Fruit fly (Drosophila melanogaster) whole organism, embryonic: ENCODE results near the gene CG2059.

Experiments used
- B-H1 ChIP-seq: fragments of 200-800 bp; sonication (Bioruptor generic); IDR thresholded peaks from 3 replicates; pipeline ENCODE4 v1.3.6; 2022; ENCODE audit warnings: missing biosample characterization, missing genetic modification characterization
- CG10979 ChIP-seq: fragments of 200-800 bp; sonication (Bioruptor generic); optimal IDR thresholded peaks from 2 replicates; lab custom pipeline; 2018; ENCODE audit warnings: missing biosample characterization, mild to moderate bottlenecking, missing genetic modification characterization, moderate library complexity
- CG11723 ChIP-seq: fragments of 200-800 bp; sonication (Bioruptor generic); optimal IDR thresholded peaks from 2 replicates; lab custom pipeline; 2017; ENCODE audit warnings: missing biosample characterization, mild to moderate bottlenecking, missing genetic modification characterization
- CG12299 ChIP-seq: fragments of 200-800 bp; sonication (Bioruptor generic); optimal IDR thresholded peaks from 2 replicates; lab custom pipeline; 2018; ENCODE audit warnings: missing biosample characterization, mild to moderate bottlenecking, missing genetic modification characterization
- CG14667 ChIP-seq: fragments of 200-800 bp; sonication (Bioruptor generic); IDR thresholded peaks from 2 replicates; pipeline ENCODE4 v1.3.6; 2022; ENCODE audit warnings: missing biosample characterization, missing genetic modification characterization
- CG15601 ChIP-seq: fragments of 200-800 bp; sonication (Bioruptor generic); optimal IDR thresholded peaks from 3 replicates; lab custom pipeline; 2019; ENCODE audit warnings: missing biosample characterization, mild to moderate bottlenecking, missing genetic modification characterization, moderate library complexity
- CG17385 ChIP-seq: fragments of 200-800 bp; sonication (Bioruptor generic); optimal IDR thresholded peaks from 3 replicates; lab custom pipeline; 2018; ENCODE audit warnings: missing biosample characterization, mild to moderate bottlenecking, missing genetic modification characterization
- CG17568 ChIP-seq: fragments of 200-800 bp; sonication (Bioruptor generic); optimal IDR thresholded peaks from 2 replicates; lab custom pipeline; 2018; ENCODE audit warnings: missing biosample characterization, mild to moderate bottlenecking, missing genetic modification characterization, moderate library complexity
- CG17612 ChIP-seq: fragments of 200-800 bp; sonication (Bioruptor generic); IDR thresholded peaks from 2 replicates; pipeline ENCODE4 v1.3.6; 2022; ENCODE audit warnings: missing biosample characterization, missing genetic modification characterization
- CG17802 ChIP-seq: fragments of 200-800 bp; sonication (Bioruptor generic); optimal IDR thresholded peaks from 2 replicates; lab custom pipeline; 2018; ENCODE audit warnings: missing biosample characterization, mild to moderate bottlenecking, missing genetic modification characterization, moderate library complexity
- CG18262 ChIP-seq: fragments of 200-800 bp; optimal IDR thresholded peaks from 3 replicates; lab custom pipeline; 2019; ENCODE audit warnings: missing biosample characterization, mild to moderate bottlenecking, missing genetic modification characterization, moderate library complexity
- CG33213 ChIP-seq: fragments of 200-800 bp; sonication (Bioruptor generic); optimal IDR thresholded peaks from 3 replicates; lab custom pipeline; 2016; ENCODE audit warnings: missing biosample characterization, missing genetic modification characterization
- CG4328 ChIP-seq: fragments of 200-800 bp; sonication (Bioruptor generic); optimal IDR thresholded peaks from 3 replicates; lab custom pipeline; 2017; ENCODE audit warnings: missing biosample characterization, missing genetic modification reagents, missing genetic modification characterization
- CG6791 ChIP-seq: fragments of 200-800 bp; sonication (Bioruptor generic); IDR thresholded peaks from 3 replicates; pipeline ENCODE4 v1.3.6; 2022; ENCODE audit warnings: missing biosample characterization, missing genetic modification characterization; ENCODE audit not compliant: partially characterized antibody
- CG6813 ChIP-seq: fragments of 200-800 bp; sonication (Bioruptor generic); optimal IDR thresholded peaks from 2 replicates; lab custom pipeline; 2017; ENCODE audit warnings: missing biosample characterization, missing genetic modification characterization, mild to moderate bottlenecking, moderate library complexity, missing genetic modification reagents
- CG6854 ChIP-seq: fragments of 200-800 bp; sonication (Bioruptor generic); optimal IDR thresholded peaks from 3 replicates; lab custom pipeline; 2017; ENCODE audit warnings: missing biosample characterization, mild to moderate bottlenecking, missing genetic modification characterization
- CG8924 ChIP-seq: fragments of 200-800 bp; optimal IDR thresholded peaks from 3 replicates; lab custom pipeline; 2019; ENCODE audit warnings: missing biosample characterization, mild to moderate bottlenecking, missing genetic modification characterization, moderate library complexity
- CG9727 ChIP-seq: fragments of 200-800 bp; sonication (Bioruptor generic); optimal IDR thresholded peaks from 3 replicates; lab custom pipeline; 2017; ENCODE audit warnings: missing biosample characterization, mild to moderate bottlenecking, missing genetic modification characterization
- Dad ChIP-seq: fragments of 200-800 bp; sonication (Bioruptor generic); optimal IDR thresholded peaks from 3 replicates; lab custom pipeline; 2016; ENCODE audit warnings: missing biosample characterization, missing genetic modification characterization
- Dek ChIP-seq: fragments of 200-800 bp; sonication (Bioruptor generic); optimal IDR thresholded peaks from 3 replicates; lab custom pipeline; 2019; ENCODE audit warnings: missing biosample characterization, mild to moderate bottlenecking, missing genetic modification characterization, moderate library complexity
- E2f1 ChIP-seq: fragments of 200-800 bp; sonication (Bioruptor generic); IDR thresholded peaks from 2 replicates; pipeline ENCODE4 v1.3.6; 2022; ENCODE audit warnings: missing biosample characterization, missing genetic modification characterization
- Elba2 ChIP-seq: fragments of 200-800 bp; sonication (Bioruptor generic); optimal IDR thresholded peaks from 3 replicates; lab custom pipeline; 2016; ENCODE audit warnings: missing biosample characterization, missing genetic modification characterization
- Ets65A ChIP-seq: fragments of 200-800 bp; sonication (Bioruptor generic); peaks from one replicate; lab custom pipeline; 2016; ENCODE audit warnings: missing biosample characterization, missing genetic modification characterization
- GATAe ChIP-seq: fragments of 200-800 bp; sonication (Bioruptor generic); conservative IDR thresholded peaks from 2 replicates; pipeline ENCODE4 v1.3.6; 2022; ENCODE audit warnings: missing biosample characterization, missing genetic modification characterization
- HHEX ChIP-seq: fragments of 200-800 bp; sonication (Bioruptor generic); optimal IDR thresholded peaks from 3 replicates; lab custom pipeline; 2017; ENCODE audit warnings: missing biosample characterization, mild to moderate bottlenecking, missing genetic modification characterization, missing genetic modification reagents
- Hsf ChIP-seq: fragments of 200-800 bp; sonication (Bioruptor generic); optimal IDR thresholded peaks from 3 replicates; lab custom pipeline; 2016; ENCODE audit warnings: missing biosample characterization, missing genetic modification characterization
- NFAT ChIP-seq: fragments of 200-800 bp; sonication (Bioruptor generic); IDR thresholded peaks from 2 replicates; pipeline ENCODE4 v1.3.6; 2022; ENCODE audit warnings: missing biosample characterization, missing genetic modification characterization
- Nf-YA ChIP-seq: fragments of 200-800 bp; sonication (Bioruptor generic); IDR thresholded peaks from 2 replicates; pipeline ENCODE4 v1.3.6; 2022; ENCODE audit warnings: missing biosample characterization, missing genetic modification characterization
- Oaz ChIP-seq: fragments of 200-800 bp; sonication (Bioruptor generic); IDR thresholded peaks from 2 replicates; pipeline ENCODE4 v1.3.6; 2022; ENCODE audit warnings: missing biosample characterization, missing genetic modification characterization
- Poxn ChIP-seq: fragments of 200-800 bp; sonication (Bioruptor generic); IDR thresholded peaks from 2 replicates; pipeline ENCODE4 v1.3.6; 2022; ENCODE audit warnings: missing biosample characterization, missing genetic modification characterization
- Ptx1 ChIP-seq: fragments of 200-800 bp; sonication (Bioruptor generic); IDR thresholded peaks from 2 replicates; pipeline ENCODE4 v1.3.6; 2022; ENCODE audit warnings: missing biosample characterization, missing genetic modification characterization
- Sin3A ChIP-seq: fragments of >200 bp; optimal IDR thresholded peaks from 2 replicates; lab custom pipeline; 2018
- Xbp1 ChIP-seq: fragments of 200-800 bp; sonication (Bioruptor generic); optimal IDR thresholded peaks from 3 replicates; lab custom pipeline; 2016; ENCODE audit warnings: missing biosample characterization, mild to moderate bottlenecking, missing genetic modification characterization
- al ChIP-seq: fragments of 200-800 bp; sonication (Bioruptor generic); IDR thresholded peaks from 2 replicates; pipeline ENCODE4 v1.3.6; 2022; ENCODE audit warnings: missing biosample characterization, missing genetic modification characterization
- bab2 ChIP-seq: fragments of 200-800 bp; sonication (Bioruptor generic); optimal IDR thresholded peaks from 2 replicates; lab custom pipeline; 2016; ENCODE audit warnings: missing biosample characterization, missing genetic modification characterization
- ci ChIP-seq: fragments of 200-800 bp; sonication (Bioruptor generic); IDR thresholded peaks from 3 replicates; pipeline ENCODE4 v1.3.6; 2022; ENCODE audit warnings: missing biosample characterization, missing genetic modification characterization
- crp ChIP-seq, 2 experiments: fragments of 200-800 bp; sonication (Bioruptor generic); optimal IDR thresholded peaks; 2 replicates in 1 of 2; 3 replicates in 1 of 2; lab custom pipeline; 2017; ENCODE audit warnings: missing biosample characterization in 2 of 2, missing genetic modification characterization in 2 of 2, mild to moderate bottlenecking in 1 of 2, moderate library complexity in 1 of 2
- eyg ChIP-seq: fragments of 200-800 bp; sonication (Bioruptor generic); optimal IDR thresholded peaks from 3 replicates; lab custom pipeline; 2016; ENCODE audit warnings: missing biosample characterization, missing genetic modification characterization
- fd96Cb ChIP-seq: fragments of 200-800 bp; sonication (Bioruptor generic); optimal IDR thresholded peaks from 2 replicates; lab custom pipeline; 2018; ENCODE audit warnings: missing biosample characterization, mild to moderate bottlenecking, missing genetic modification characterization, moderate library complexity
- gfzf ChIP-seq: fragments of 200-800 bp; sonication (Bioruptor generic); optimal IDR thresholded peaks from 2 replicates; lab custom pipeline; 2016; ENCODE audit warnings: missing biosample characterization, mild to moderate bottlenecking, missing genetic modification characterization, moderate library complexity
- grau ChIP-seq: fragments of 200-800 bp; optimal IDR thresholded peaks from 3 replicates; lab custom pipeline; 2019; ENCODE audit warnings: missing biosample characterization, mild to moderate bottlenecking, missing genetic modification characterization, moderate library complexity
- kah ChIP-seq: fragments of 200-800 bp; sonication (Bioruptor generic); optimal IDR thresholded peaks from 2 replicates; lab custom pipeline; 2018; ENCODE audit warnings: missing biosample characterization, mild to moderate bottlenecking, missing genetic modification characterization
- klu ChIP-seq: fragments of 200-800 bp; sonication (Bioruptor generic); IDR thresholded peaks from 2 replicates; pipeline ENCODE4 v1.3.6; 2022; ENCODE audit warnings: missing biosample characterization, missing genetic modification characterization
- lov ChIP-seq, 2 experiments: fragments of 200-800 bp in 1 of 2; fragments of >200 bp in 1 of 2; sonication (Bioruptor generic) in 1 of 2; IDR thresholded peaks in 1 of 2; optimal IDR thresholded peaks in 1 of 2; 2 replicates in 1 of 2; 3 replicates in 1 of 2; pipeline versions ENCODE4 v1.3.6 to Lab custom; 2017 to 2022; ENCODE audit warnings: missing biosample characterization in 1 of 2, missing genetic modification characterization in 1 of 2
- org-1 ChIP-seq: fragments of 200-800 bp; sonication (Bioruptor generic); optimal IDR thresholded peaks from 2 replicates; lab custom pipeline; 2017; ENCODE audit warnings: missing biosample characterization, missing genetic modification characterization
- ranshi ChIP-seq: fragments of 200-800 bp; sonication (Bioruptor generic); IDR thresholded peaks from 2 replicates; pipeline ENCODE4 v1.3.6; 2022; ENCODE audit warnings: missing biosample characterization, missing genetic modification characterization
- sna ChIP-seq: fragments of 200-800 bp; sonication (Bioruptor generic); IDR thresholded peaks from 2 replicates; pipeline ENCODE4 v1.3.6; 2022; ENCODE audit warnings: missing biosample characterization, missing genetic modification characterization; ENCODE audit not compliant: partially characterized antibody
- sr ChIP-seq: fragments of 200-800 bp; sonication (Bioruptor generic); IDR thresholded peaks from 3 replicates; pipeline ENCODE4 v1.3.6; 2022; ENCODE audit warnings: missing biosample characterization, missing genetic modification characterization
- zen2 ChIP-seq: fragments of 200-800 bp; sonication (Bioruptor generic); IDR thresholded peaks from 3 replicates; pipeline ENCODE4 v1.3.6; 2022; ENCODE audit warnings: missing biosample characterization, missing genetic modification characterization; ENCODE audit not compliant: partially characterized antibody
- zfh1 ChIP-seq: fragments of 200-800 bp; sonication (Bioruptor generic); IDR thresholded peaks from 3 replicates; pipeline ENCODE4 v1.3.6; 2022; ENCODE audit warnings: missing biosample characterization, missing genetic modification characterization

The CG2059 gene

dm6 chrX:7305753-7306338 lies 19.7 kb downstream of the CG2059 start (continued):
- TF ChIP-seq zen2 (GFP tag; lab: Robert Waterston, UW): no peak
- peak; percentile 40; the same call in 1 of the 2 replicates for TF ChIP-seq al (GFP tag; lab: Robert Waterston, UW)
- peak; percentile 35 for TF ChIP-seq fd96Cb (tag; lab: Kevin White, UChicago)
- no peak for TF ChIP-seq CG17612 (GFP tag; lab: Robert Waterston, UW)
- TF ChIP-seq gfzf (GFP tag; lab: Kevin White, UChicago): no peak
- no peak for TF ChIP-seq CG4328 (GFP tag; lab: Kevin White, UChicago)
- peak; percentile 64 for TF ChIP-seq grau (tag; lab: Kevin White, UChicago)
- TF ChIP-seq CG17568 (GFP tag; lab: Kevin White, UChicago): no peak
- TF ChIP-seq Oaz: no peak
- TF ChIP-seq CG6791: no peak
- no peak for TF ChIP-seq Sin3A
- no peak for TF ChIP-seq Nf-YA (GFP tag; lab: Robert Waterston, UW)
- TF ChIP-seq CG18262 (tag; lab: Kevin White, UChicago): peak; percentile 62
- peak; percentile 42 for TF ChIP-seq CG17385
- peak; percentile 65 for TF ChIP-seq Ptx1 (GFP tag; lab: Robert Waterston, UW)
- 0 out of 3 replicates have a peak, but pooled peaks have one; percentile 24 for TF ChIP-seq ci (GFP tag; lab: Robert Waterston, UW)
- peak; percentile 40; the same call in 1 of the 2 replicates for TF ChIP-seq ranshi
- no peak for TF ChIP-seq CG33213 (GFP tag; lab: Kevin White, UChicago)
- TF ChIP-seq NFAT (GFP tag; lab: Robert Waterston, UW): no peak
- TF ChIP-seq E2f1 (GFP tag; lab: Robert Waterston, UW): peak; percentile 46
- TF ChIP-seq crp (GFP tag; optimal IDR thresholded peaks at IDR 0.05; lab: Kevin White, UChicago): peak in 1 of 2 experiments; percentile 4
- TF ChIP-seq klu: peak; percentile 27; the same call in 1 of the 2 replicates
- peak; percentile 60; the same call in 2 of the 3 replicates for TF ChIP-seq sr (GFP tag; lab: Robert Waterston, UW)
- TF ChIP-seq kah (GFP tag; lab: Kevin White, UChicago): no peak
- no peak for TF ChIP-seq CG14667 (GFP tag; lab: Robert Waterston, UW)
- no peak for TF ChIP-seq lov (optimal IDR thresholded peaks at IDR 0.05; lab: Kevin White, UChicago)
- peak; percentile 61; the same call in 1 of the 3 replicates for TF ChIP-seq lov (GFP tag; IDR thresholded peaks at IDR 0.05; lab: Robert Waterston, UW)
- TF ChIP-seq Poxn (GFP tag; lab: Robert Waterston, UW): no peak
- TF ChIP-seq B-H1: no peak
- peak; percentile 52 for TF ChIP-seq Xbp1 (GFP tag; lab: Kevin White, UChicago)
- peak; percentile 65 for TF ChIP-seq CG10979 (tag; lab: Kevin White, UChicago)
- TF ChIP-seq Ets65A (GFP tag; lab: Kevin White, UChicago): peak; percentile 89
- TF ChIP-seq GATAe: no peak
- peak; percentile 40 for TF ChIP-seq CG15601 (tag; lab: Kevin White, UChicago)
- TF ChIP-seq Dad (GFP tag; lab: Kevin White, UChicago): no peak
- TF ChIP-seq CG12299 (tag; lab: Kevin White, UChicago): no peak
- TF ChIP-seq bab2 (GFP tag; lab: Kevin White, UChicago): peak; percentile 20
- 0 out of 3 replicates have a peak, but pooled peaks have one; percentile 28 for TF ChIP-seq zfh1
- peak; percentile 46 for TF ChIP-seq HHEX (GFP tag; lab: Kevin White, UChicago)
- peak; percentile 26 for TF ChIP-seq CG17802 (tag; lab: Kevin White, UChicago)
- TF ChIP-seq CG6813 (GFP tag; lab: Kevin White, UChicago): peak; percentile 48
- no peak for TF ChIP-seq Dek (tag; lab: Kevin White, UChicago)
- TF ChIP-seq org-1 (GFP tag; lab: Kevin White, UChicago): peak; percentile 2
- peak; percentile 37 for TF ChIP-seq CG11723 (GFP tag; lab: Kevin White, UChicago)
- peak; percentile 33 for TF ChIP-seq Hsf (GFP tag; lab: Kevin White, UChicago)
- no peak for TF ChIP-seq eyg (GFP tag; lab: Kevin White, UChicago)
- TF ChIP-seq sna (GFP tag; lab: Robert Waterston, UW): no peak
- peak; percentile 72 for TF ChIP-seq CG9727 (GFP tag; lab: Kevin White, UChicago)
- TF ChIP-seq Elba2 (GFP tag; lab: Kevin White, UChicago): no peak
- peak; percentile 4 for TF ChIP-seq CG6854 (GFP tag; lab: Kevin White, UChicago)
- TF ChIP-seq CG8924 (tag; lab: Kevin White, UChicago): peak; percentile 28
